ENCODE assay signal across 1 fruit fly cellular context in genomic region chr3R:21838505-21838956, dm6.
TF ChIP-seq lines count a peak whose summit lies in the region.

No protein-coding gene starts in this region.

TF ChIP-seq in whole organism, embryonic, 481 proteins besides CTCF, POLR2A, EP300 and RAD21 (continued from another document):
- TF ChIP-seq jumu (GFP tag; optimal IDR thresholded peaks at IDR 0.05; lab: Kevin White, UChicago) (peak; percentile 5), Nf-YB (GFP tag; optimal IDR thresholded peaks at IDR 0.05; lab: Kevin White, UChicago) (no peak), CG7745 (tag; optimal IDR thresholded peaks at IDR 0.05; lab: Kevin White, UChicago) (no peak), row (GFP tag; IDR thresholded peaks at IDR 0.05; lab: Robert Waterston, UW) (peak; percentile 14; the same call in 1 of the 3 replicates), slp2 (GFP tag; optimal IDR thresholded peaks at IDR 0.05; lab: Kevin White, UChicago) (peak; percentile 38), bsh (GFP tag; optimal IDR thresholded peaks at IDR 0.05; lab: Kevin White, UChicago) (peak; percentile 13 to 88), CG1603 (tag; optimal IDR thresholded peaks at IDR 0.05; lab: Kevin White, UChicago) (peak; percentile 61), ewg (GFP tag; optimal IDR thresholded peaks at IDR 0.05; lab: Kevin White, UChicago) (peak; percentile 23), Med (GFP tag; lab: Kevin White, UChicago) (peak; percentile 10), dmrt99B (tag; optimal IDR thresholded peaks at IDR 0.05; lab: Kevin White, UChicago) (peak; percentile 59), grau (tag; optimal IDR thresholded peaks at IDR 0.05; lab: Kevin White, UChicago) (peak; percentile 31), dmrt11E (tag; optimal IDR thresholded peaks at IDR 0.05; lab: Kevin White, UChicago) (peak; percentile 16), shn (GFP tag; optimal IDR thresholded peaks at IDR 0.05; lab: Kevin White, UChicago) (peak; percentile 3), chif (GFP tag; optimal IDR thresholded peaks at IDR 0.05; lab: Kevin White, UChicago) (peak; percentile 29 to 63), PHDP (tag; optimal IDR thresholded peaks at IDR 0.05; lab: Kevin White, UChicago) (peak; percentile 11), CG13424 (tag; optimal IDR thresholded peaks at IDR 0.05; lab: Kevin White, UChicago) (peak; percentile 33), CG1647 (GFP tag; optimal IDR thresholded peaks at IDR 0.05; lab: Kevin White, UChicago) (peak; percentile 7), Hsf (GFP tag; optimal IDR thresholded peaks at IDR 0.05; lab: Kevin White, UChicago) (peak; percentile 11), ATbp (GFP tag; optimal IDR thresholded peaks at IDR 0.05; lab: Kevin White, UChicago) (peak; percentile 13), CG17361 (GFP tag; IDR thresholded peaks at IDR 0.05; lab: Robert Waterston, UW) (peak; percentile 73), CG32767 (GFP tag; IDR thresholded peaks at IDR 0.05; lab: Robert Waterston, UW) (0 out of 2 replicates have a peak, but pooled peaks have one; percentile 8), CG31441 (GFP tag; IDR thresholded peaks at IDR 0.05; lab: Robert Waterston, UW) (peak; percentile 56; the same call in 1 of the 2 replicates), lola (GFP tag; optimal IDR thresholded peaks at IDR 0.05; lab: Kevin White, UChicago) (peak in 1 of 3 experiments; percentile 28), hb (GFP tag; IDR thresholded peaks at IDR 0.05; lab: Robert Waterston, UW; ENCODE audit: partially characterized antibody) (no peak), nau (GFP tag; optimal IDR thresholded peaks at IDR 0.05; lab: Kevin White, UChicago) (peak; percentile 13), CG10209 (GFP tag; optimal IDR thresholded peaks at IDR 0.05; lab: Kevin White, UChicago) (peak; percentile 5), Blimp-1 (GFP tag; optimal IDR thresholded peaks at IDR 0.05; lab: Kevin White, UChicago) (peak; percentile 7), CG3847 (GFP tag; IDR thresholded peaks at IDR 0.05; lab: Robert Waterston, UW) (no peak), CG30403 (GFP tag; optimal IDR thresholded peaks at IDR 0.05; lab: Kevin White, UChicago) (peak; percentile 46), Hr51 (GFP tag; optimal IDR thresholded peaks at IDR 0.05; lab: Kevin White, UChicago) (peak in 1 of 2 experiments; percentile 64), eve (GFP tag; optimal IDR thresholded peaks at IDR 0.05; lab: Kevin White, UChicago) (peak in 1 of 2 experiments; percentile 83), CG2712 (tag; optimal IDR thresholded peaks at IDR 0.05; lab: Kevin White, UChicago) (peak; percentile 29), hkb (optimal IDR thresholded peaks at IDR 0.05; lab: Kevin White, UChicago) (no peak), hkb (GFP tag; IDR thresholded peaks at IDR 0.05; lab: Robert Waterston, UW) (peak; percentile 42; the same call in 1 of the 2 replicates), Xbp1 (GFP tag; optimal IDR thresholded peaks at IDR 0.05; lab: Kevin White, UChicago) (peak; percentile 22), CG17829 (tag; optimal IDR thresholded peaks at IDR 0.05; lab: Kevin White, UChicago) (peak; percentile 24), CG18262 (tag; optimal IDR thresholded peaks at IDR 0.05; lab: Kevin White, UChicago) (peak; percentile 65), nmo (GFP tag; optimal IDR thresholded peaks at IDR 0.05; lab: Kevin White, UChicago) (peak; percentile 57), jing (GFP tag; optimal IDR thresholded peaks at IDR 0.05; lab: Kevin White, UChicago) (peak; percentile 16), Sox102F (GFP tag; optimal IDR thresholded peaks at IDR 0.05; lab: Kevin White, UChicago) (peak; percentile 60), fru (optimal IDR thresholded peaks at IDR 0.05; lab: Kevin White, UChicago) (no peak), CG10979 (tag; optimal IDR thresholded peaks at IDR 0.05; lab: Kevin White, UChicago) (peak; percentile 13), CG8388 (GFP tag; optimal IDR thresholded peaks at IDR 0.05; lab: Kevin White, UChicago) (peak; percentile 18), Pdp1 (GFP tag; optimal IDR thresholded peaks at IDR 0.05; lab: Kevin White, UChicago) (peak; percentile 14 to 18), Eip74EF (GFP tag; optimal IDR thresholded peaks at IDR 0.05; lab: Kevin White, UChicago) (peak in 1 of 2 experiments; percentile 63), Chrac-16 (GFP tag; optimal IDR thresholded peaks at IDR 0.05; lab: Kevin White, UChicago) (peak; percentile 2), gem (tag; optimal IDR thresholded peaks at IDR 0.05; lab: Kevin White, UChicago) (peak; percentile 60)
